Fruit fly (Drosophila melanogaster): Measurements from ENCODE around the gene Akt.

Akt gene

dm6 chr3R:16050621-16051328 lies 48.3 kb upstream of the Akt start, which contains the start of gene msps (continued):
- TF ChIP-seq knrl (GFP tag; IDR thresholded peaks at IDR 0.05; ENCODE audit: partially characterized antibody) (peak; percentile 45; the same call in 2 of the 3 replicates), CG11504 (tag; optimal IDR thresholded peaks at IDR 0.05) (peak; percentile 0), ci (GFP tag; IDR thresholded peaks at IDR 0.05) (0 out of 3 replicates have a peak, but pooled peaks have one; percentile 5), pzg (GFP tag; optimal IDR thresholded peaks at IDR 0.05) (peak; percentile 84), Myb (GFP tag; optimal IDR thresholded peaks at IDR 0.05) (peak; percentile 47), trem (tag; optimal IDR thresholded peaks at IDR 0.05) (peak; percentile 39), oc (tag; optimal IDR thresholded peaks at IDR 0.05) (no peak), CHES-1-like (GFP tag; optimal IDR thresholded peaks at IDR 0.05) (peak; percentile 36), HLH54F (GFP tag; optimal IDR thresholded peaks at IDR 0.05) (no peak), Dfd (GFP tag; optimal IDR thresholded peaks at IDR 0.05) (no peak), Dp (GFP tag; optimal IDR thresholded peaks at IDR 0.05) (peak; percentile 94), CG17829 (tag; optimal IDR thresholded peaks at IDR 0.05) (peak; percentile 24), sens (GFP tag) (peak; percentile 77), hb (GFP tag; IDR thresholded peaks at IDR 0.05; ENCODE audit: partially characterized antibody) (peak; percentile 61), ato (GFP tag; IDR thresholded peaks at IDR 0.05; ENCODE audit: partially characterized antibody) (peak; percentile 65; the same call in 1 of the 2 replicates), CG2116 (GFP tag; optimal IDR thresholded peaks at IDR 0.05) (peak; percentile 27), Dref (GFP tag; IDR thresholded peaks at IDR 0.05) (peak; percentile 32; the same call in 1 of the 2 replicates), Ets97D (GFP tag; optimal IDR thresholded peaks at IDR 0.05) (peak; percentile 13), CG3847 (GFP tag; IDR thresholded peaks at IDR 0.05) (peak; percentile 32; the same call in 1 of the 2 replicates), Sin3A (optimal IDR thresholded peaks at IDR 0.05) (peak; percentile 56), Med (GFP tag) (peak; percentile 81)

DNA sequence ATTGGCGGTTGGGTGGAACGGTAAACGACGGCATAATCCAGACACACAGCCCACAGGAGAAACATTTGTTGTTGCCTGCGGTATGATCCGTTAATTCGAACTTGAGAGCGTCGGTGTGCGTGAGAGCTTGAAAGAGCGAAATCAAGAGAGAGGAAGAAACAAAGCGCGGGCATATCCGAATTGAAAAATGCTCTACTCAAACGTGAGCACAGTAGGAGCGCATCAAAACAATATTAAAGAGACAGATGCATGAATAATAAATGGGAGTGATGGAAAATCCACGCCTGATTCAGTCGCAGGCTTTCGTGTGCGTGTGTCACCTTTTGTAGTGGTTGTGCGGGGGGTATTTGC lies 47.7 kb upstream of the Akt start:
- TF ChIP-seq CG13624 (GFP tag; optimal IDR thresholded peaks at IDR 0.05) (peak; percentile 4), Myb (GFP tag; optimal IDR thresholded peaks at IDR 0.05) (peak; percentile 49), sisA (GFP tag; IDR thresholded peaks at IDR 0.05) (peak; percentile 28; the same call in 1 of the 2 replicates), tup (GFP tag; optimal IDR thresholded peaks at IDR 0.05) (no peak), HmgD (GFP tag; optimal IDR thresholded peaks at IDR 0.05) (no peak), CG5180 (GFP tag; optimal IDR thresholded peaks at IDR 0.05) (peak; percentile 69), her (GFP tag; optimal IDR thresholded peaks at IDR 0.05) (no peak), CG32532 (GFP tag; IDR thresholded peaks at IDR 0.05) (peak; percentile 13; the same call in 1 of the 2 replicates), CG11696 (GFP tag; IDR thresholded peaks at IDR 0.05) (0 out of 2 replicates have a peak, but pooled peaks have one; percentile 13), hkb (optimal IDR thresholded peaks at IDR 0.05) (no peak), hkb (GFP tag; IDR thresholded peaks at IDR 0.05) (0 out of 2 replicates have a peak, but pooled peaks have one; percentile 33), CG7987 (GFP tag; optimal IDR thresholded peaks at IDR 0.05) (no peak), NfI (GFP tag; optimal IDR thresholded peaks at IDR 0.05) (peak; percentile 2), CG10274 (GFP tag; optimal IDR thresholded peaks at IDR 0.05) (peak; percentile 88), CG13287 (GFP tag; IDR thresholded peaks at IDR 0.05; ENCODE audit: partially characterized antibody) (peak; percentile 20; the same call in 1 of the 2 replicates), Hmr (GFP tag; optimal IDR thresholded peaks at IDR 0.05) (no peak), CG12659 (GFP tag; optimal IDR thresholded peaks at IDR 0.05) (no peak), hbn (GFP tag; IDR thresholded peaks at IDR 0.05; ENCODE audit: partially characterized antibody) (0 out of 2 replicates have a peak, but pooled peaks have one; percentile 12), Ptx1 (GFP tag; IDR thresholded peaks at IDR 0.05) (0 out of 2 replicates have a peak, but pooled peaks have one; percentile 6), CG2120 (GFP tag; optimal IDR thresholded peaks at IDR 0.05) (peak; percentile 54), kni (GFP tag; optimal IDR thresholded peaks at IDR 0.05) (peak; percentile 4), Ets65A (GFP tag) (no peak), HLH3B (GFP tag; IDR thresholded peaks at IDR 0.05) (0 out of 2 replicates have a peak, but pooled peaks have one; percentile 18), Aef1 (GFP tag; IDR thresholded peaks at IDR 0.05) (no peak), CG2199 (GFP tag; IDR thresholded peaks at IDR 0.05) (0 out of 3 replicates have a peak, but pooled peaks have one; percentile 44), shn (GFP tag; optimal IDR thresholded peaks at IDR 0.05) (peak; percentile 3), prd (optimal IDR thresholded peaks at IDR 0.05) (no peak), prd (GFP tag; IDR thresholded peaks at IDR 0.05) (peak; percentile 31; the same call in 1 of the 3 replicates), tgo (GFP tag; IDR thresholded peaks at IDR 0.05) (peak; percentile 13; the same call in 1 of the 3 replicates)
